Fruit fly (Drosophila melanogaster) whole organism, wandering third instar larva: ENCODE measurements around the gene UQCR-14.

Experiments
- Abd-B ChIP-seq: fragments of >200 bp; optimal IDR thresholded peaks from 2 replicates; lab custom pipeline; 2017; ENCODE audit warnings: missing biosample characterization, missing genetic modification characterization
- CG32264 ChIP-seq: fragments of 200-800 bp; sonication (Bioruptor generic); optimal IDR thresholded peaks from 2 replicates; lab custom pipeline; 2016; ENCODE audit warnings: missing biosample characterization, missing genetic modification characterization
- CG9705 ChIP-seq: fragments of 200-800 bp; sonication (Bioruptor generic); optimal IDR thresholded peaks from 2 replicates; lab custom pipeline; 2018; ENCODE audit warnings: missing biosample characterization, mild to moderate bottlenecking, missing genetic modification characterization
- CrebA ChIP-seq: fragments of 200-800 bp; sonication (Bioruptor generic); optimal IDR thresholded peaks from 2 replicates; lab custom pipeline; 2016; ENCODE audit warnings: missing biosample characterization, mild to moderate bottlenecking, missing genetic modification characterization, borderline replicate concordance
- Dfd ChIP-seq: fragments of >200 bp; optimal IDR thresholded peaks from 2 replicates; lab custom pipeline; 2017; ENCODE audit warnings: missing biosample characterization, missing genetic modification characterization
- Dif ChIP-seq: fragments of 200-275, 200-300 bp; sonication (Bioruptor generic); optimal IDR thresholded peaks from 2 replicates; lab custom pipeline; 2018; ENCODE audit warnings: missing biosample characterization, missing genetic modification characterization; ENCODE audit not compliant: partially characterized antibody
- GATAd ChIP-seq: sonication (Bioruptor generic); optimal IDR thresholded peaks from 2 replicates; lab custom pipeline; 2016; ENCODE audit warnings: missing biosample characterization, missing genetic modification characterization
- HLH106 ChIP-seq: fragments of 200-800 bp; optimal IDR thresholded peaks from 3 replicates; lab custom pipeline; 2019; ENCODE audit warnings: missing biosample characterization, mild to moderate bottlenecking, missing genetic modification characterization, moderate library complexity
- Hnf4 ChIP-seq: fragments of 200-800 bp; sonication (Bioruptor generic); optimal IDR thresholded peaks from 2 replicates; lab custom pipeline; 2016; ENCODE audit warnings: missing biosample characterization, mild to moderate bottlenecking, missing genetic modification characterization
- Hr78 ChIP-seq: fragments of >200 bp; optimal IDR thresholded peaks from 2 replicates; lab custom pipeline; 2017; ENCODE audit warnings: missing biosample characterization, missing genetic modification characterization
- Hr83 ChIP-seq: fragments of 200-300 bp; sonication (Bioruptor generic); optimal IDR thresholded peaks from 2 replicates; lab custom pipeline; 2016; ENCODE audit warnings: missing biosample characterization, mild to moderate bottlenecking, missing genetic modification characterization, moderate library complexity; ENCODE audit not compliant: poor library complexity, severe bottlenecking
- Jra ChIP-seq: sonication (Bioruptor generic); optimal IDR thresholded peaks from 2 replicates; lab custom pipeline; 2016; ENCODE audit warnings: missing biosample characterization, missing genetic modification characterization
- Mio ChIP-seq: sonication (Bioruptor generic); optimal IDR thresholded peaks from 2 replicates; lab custom pipeline; 2016; ENCODE audit warnings: missing biosample characterization, missing genetic modification characterization
- Myc ChIP-seq: fragments of >200 bp; optimal IDR thresholded peaks from 2 replicates; lab custom pipeline; 2017
- N ChIP-seq: fragments of >200 bp; optimal IDR thresholded peaks from 2 replicates; lab custom pipeline; 2018; ENCODE audit warnings: missing biosample characterization, missing external identifiers, missing genetic modification characterization
- OdsH ChIP-seq: fragments of 200-800 bp; sonication (Bioruptor generic); optimal IDR thresholded peaks from 2 replicates; lab custom pipeline; 2016; ENCODE audit warnings: missing biosample characterization, mild to moderate bottlenecking, missing genetic modification characterization
- Rel ChIP-seq, 2 experiments: fragments of 200-800 bp; sonication (Bioruptor generic) in 1 of 2; optimal IDR thresholded peaks; 2 replicates in 1 of 2; 3 replicates in 1 of 2; lab custom pipeline; 2016 to 2019; ENCODE audit warnings: mild to moderate bottlenecking in 2 of 2, missing biosample characterization in 2 of 2, missing genetic modification characterization in 2 of 2, moderate library complexity in 1 of 2
- Sp1 ChIP-seq: fragments of 200-800 bp; sonication (Bioruptor generic); optimal IDR thresholded peaks from 3 replicates; lab custom pipeline; 2019; ENCODE audit warnings: missing biosample characterization, mild to moderate bottlenecking, missing genetic modification characterization, moderate library complexity
- br ChIP-seq: fragments of 200-800 bp; sonication (Bioruptor generic); optimal IDR thresholded peaks from 2 replicates; lab custom pipeline; 2016; ENCODE audit warnings: missing biosample characterization, missing genetic modification characterization
- brk ChIP-seq: fragments of 200-800 bp; sonication (Bioruptor generic); optimal IDR thresholded peaks from 2 replicates; lab custom pipeline; 2016; ENCODE audit warnings: missing biosample characterization, mild to moderate bottlenecking, missing genetic modification characterization
- dl ChIP-seq, 2 experiments: fragments of 175-275, 200-275 bp in 1 of 2; fragments of 200-275 bp in 1 of 2; sonication (Bioruptor generic); optimal IDR thresholded peaks; lab custom pipeline; 2018; ENCODE audit warnings: mild to moderate bottlenecking in 2 of 2, missing biosample characterization in 2 of 2, missing genetic modification characterization in 2 of 2, moderate library complexity in 2 of 2; ENCODE audit not compliant: partially characterized antibody in 2 of 2, insufficient read depth in 1 of 2
- dmrt93B ChIP-seq: fragments of 200-800 bp; sonication (Bioruptor generic); optimal IDR thresholded peaks from 2 replicates; lab custom pipeline; 2018; ENCODE audit warnings: missing biosample characterization, mild to moderate bottlenecking, missing genetic modification characterization
- dsf ChIP-seq: sonication (Bioruptor generic); optimal IDR thresholded peaks from 2 replicates; lab custom pipeline; 2016; ENCODE audit warnings: missing biosample characterization, missing genetic modification characterization, borderline replicate concordance
- ey ChIP-seq: fragments of 200-800 bp; sonication (Bioruptor generic); optimal IDR thresholded peaks from 2 replicates; lab custom pipeline; 2016; ENCODE audit warnings: missing biosample characterization, missing genetic modification characterization
- foxo ChIP-seq, 2 experiments: fragments of 200-800 bp; sonication (Bioruptor generic); optimal IDR thresholded peaks; 2 replicates in 1 of 2; 3 replicates in 1 of 2; lab custom pipeline; 2016 to 2017; ENCODE audit warnings: missing biosample characterization in 2 of 2, missing genetic modification characterization in 2 of 2
- fru ChIP-seq: fragments of 200-800 bp; sonication (Bioruptor generic); optimal IDR thresholded peaks from 3 replicates; lab custom pipeline; 2016; ENCODE audit warnings: missing biosample characterization, mild to moderate bottlenecking, missing genetic modification characterization
- h ChIP-seq: fragments of 200-800 bp; sonication (Bioruptor generic); optimal IDR thresholded peaks from 3 replicates; lab custom pipeline; 2016; ENCODE audit warnings: missing biosample characterization, mild to moderate bottlenecking, missing genetic modification characterization
- jim ChIP-seq: fragments of 175-275, 200-325 bp; sonication (Bioruptor generic); optimal IDR thresholded peaks from 2 replicates; lab custom pipeline; 2016; ENCODE audit warnings: missing biosample characterization, mild to moderate bottlenecking, missing genetic modification characterization
- lola ChIP-seq: fragments of >200 bp; optimal IDR thresholded peaks from 2 replicates; lab custom pipeline; 2017; ENCODE audit warnings: missing biosample characterization, missing genetic modification characterization
- pan ChIP-seq: fragments of >200 bp; optimal IDR thresholded peaks from 2 replicates; lab custom pipeline; 2017
- psq ChIP-seq: fragments of 200-800 bp; sonication (Bioruptor generic); optimal IDR thresholded peaks from 3 replicates; lab custom pipeline; 2017; ENCODE audit warnings: missing biosample characterization, mild to moderate bottlenecking, missing genetic modification characterization, moderate library complexity
- rgr ChIP-seq: fragments of 200-800 bp; sonication (Bioruptor generic); optimal IDR thresholded peaks from 3 replicates; lab custom pipeline; 2016; ENCODE audit warnings: missing biosample characterization, mild to moderate bottlenecking, missing genetic modification characterization
- sage ChIP-seq: fragments of 200-800 bp; sonication (Bioruptor generic); optimal IDR thresholded peaks from 2 replicates; lab custom pipeline; 2016; ENCODE audit warnings: missing biosample characterization, mild to moderate bottlenecking, missing genetic modification characterization
- sv ChIP-seq: fragments of 200-800 bp; sonication (Bioruptor generic); optimal IDR thresholded peaks from 3 replicates; lab custom pipeline; 2016; ENCODE audit warnings: missing biosample characterization, missing genetic modification characterization
- tai ChIP-seq: sonication (Bioruptor generic); optimal IDR thresholded peaks from 2 replicates; lab custom pipeline; 2016; ENCODE audit warnings: missing biosample characterization, missing genetic modification characterization
- usp ChIP-seq: fragments of >200 bp; optimal IDR thresholded peaks from 2 replicates; lab custom pipeline; 2017; ENCODE audit warnings: missing biosample characterization, missing genetic modification characterization
- woc ChIP-seq: sonication (Bioruptor generic); optimal IDR thresholded peaks from 2 replicates; lab custom pipeline; 2016; ENCODE audit warnings: missing biosample characterization, mild to moderate bottlenecking, missing genetic modification characterization

Gene UQCR-14

dm6 chrX:16286083-16286666, at the start of gene UQCR-14:
TSS of gene UQCR-14 (plus strand) at chrX:16286288.
- TF ChIP-seq dsf (GFP tag; lab: Kevin White, UChicago), result peak; percentile 15
- TF ChIP-seq Dfd (GFP tag; lab: Kevin White, UChicago), result no peak
- no peak for TF ChIP-seq lola (GFP tag; lab: Kevin White, UChicago)
- peak; percentile 55 for TF ChIP-seq Jra (GFP tag; lab: Kevin White, UChicago)
- peak; percentile 26 for TF ChIP-seq Sp1 (GFP tag; lab: Kevin White, UChicago)
- TF ChIP-seq CG32264 (GFP tag; lab: Kevin White, UChicago), result no peak
- TF ChIP-seq Rel (GFP tag; optimal IDR thresholded peaks at IDR 0.05; lab: Kevin White, UChicago), result no peak
- peak; percentile 18 for TF ChIP-seq Rel (tag; optimal IDR thresholded peaks at IDR 0.05; lab: Kevin White, UChicago)
- TF ChIP-seq ey (GFP tag; lab: Kevin White, UChicago), result no peak
- peak; percentile 27 for TF ChIP-seq woc (GFP tag; lab: Kevin White, UChicago)
- no peak for TF ChIP-seq usp (GFP tag; lab: Kevin White, UChicago)
- no peak for TF ChIP-seq fru (GFP tag; lab: Kevin White, UChicago)
- peak; percentile 49 for TF ChIP-seq Hnf4
- TF ChIP-seq CrebA, result no peak
- TF ChIP-seq brk (GFP tag; lab: Kevin White, UChicago), result no peak
- TF ChIP-seq Hr78 (GFP tag; lab: Kevin White, UChicago), result no peak
- no peak for TF ChIP-seq GATAd (GFP tag; lab: Kevin White, UChicago)
- peak; percentile 25 for TF ChIP-seq br
- TF ChIP-seq foxo (GFP tag; optimal IDR thresholded peaks at IDR 0.05; lab: Kevin White, UChicago), result peak in 1 of 2 experiments; percentile 42
- TF ChIP-seq Abd-B (GFP tag; lab: Kevin White, UChicago), result no peak
- TF ChIP-seq psq (GFP tag; lab: Kevin White, UChicago), result no peak
- no peak for TF ChIP-seq Mio
- TF ChIP-seq HLH106 (tag; lab: Kevin White, UChicago), result peak; percentile 24
- no peak for TF ChIP-seq pan (lab: Kevin White, UChicago)
- no peak for TF ChIP-seq sv (GFP tag; lab: Kevin White, UChicago)
- TF ChIP-seq Dif, result no peak
- no peak for TF ChIP-seq dl (GFP tag; optimal IDR thresholded peaks at IDR 0.05; lab: Kevin White, UChicago; ENCODE audit: insufficient read depth in 1 of 2, partially characterized antibody in 2 of 2)
- TF ChIP-seq tai (GFP tag; lab: Kevin White, UChicago), result peak; percentile 59
- TF ChIP-seq jim (GFP tag; lab: Kevin White, UChicago), result no peak
- TF ChIP-seq N, result no peak
- no peak for TF ChIP-seq OdsH (GFP tag; lab: Kevin White, UChicago)
- no peak for TF ChIP-seq sage
- peak; percentile 58 for TF ChIP-seq rgr (GFP tag; lab: Kevin White, UChicago)
- no peak for TF ChIP-seq Myc (lab: Kevin White, UChicago)
- peak; percentile 53 for TF ChIP-seq h
- TF ChIP-seq Hr83 (GFP tag; lab: Kevin White, UChicago), result peak; percentile 70
- TF ChIP-seq CG9705 (GFP tag; lab: Kevin White, UChicago), result no peak

dm6 chrX:16241831-16242451, 44.1 kb upstream of the UQCR-14 start:
- TF ChIP-seq Myc (lab: Kevin White, UChicago) (no peak), CG32264 (GFP tag; lab: Kevin White, UChicago) (no peak), ey (GFP tag; lab: Kevin White, UChicago) (no peak), woc (GFP tag; lab: Kevin White, UChicago) (no peak), sv (GFP tag; lab: Kevin White, UChicago) (no peak), dmrt93B (GFP tag; lab: Kevin White, UChicago) (no peak), CG9705 (GFP tag; lab: Kevin White, UChicago) (no peak), foxo (GFP tag; optimal IDR thresholded peaks at IDR 0.05; lab: Kevin White, UChicago) (no peak), pan (lab: Kevin White, UChicago) (no peak), br (no peak), Sp1 (GFP tag; lab: Kevin White, UChicago) (no peak), Dif (no peak), rgr (GFP tag; lab: Kevin White, UChicago) (no peak), Hr78 (GFP tag; lab: Kevin White, UChicago) (no peak), GATAd (GFP tag; lab: Kevin White, UChicago) (no peak), N (no peak)
